Fruit fly (Drosophila melanogaster) whole organism: ENCODE measurements around the gene CG15878.

Experiments used
- CG8478 ChIP-seq: fragments of >200 bp; optimal IDR thresholded peaks from 2 replicates; lab custom pipeline; 2018; ENCODE audit warnings: inconsistent platforms
- pan ChIP-seq: fragments of >200 bp; optimal IDR thresholded peaks from 2 replicates; lab custom pipeline; 2017
- psq ChIP-seq: fragments of >200 bp; optimal IDR thresholded peaks from 2 replicates; lab custom pipeline; 2017
- usp ChIP-seq: fragments of >200 bp; optimal IDR thresholded peaks from 2 replicates; lab custom pipeline; 2017; ENCODE audit warnings: missing biosample characterization, missing genetic modification characterization, mixed read lengths

DNA sequence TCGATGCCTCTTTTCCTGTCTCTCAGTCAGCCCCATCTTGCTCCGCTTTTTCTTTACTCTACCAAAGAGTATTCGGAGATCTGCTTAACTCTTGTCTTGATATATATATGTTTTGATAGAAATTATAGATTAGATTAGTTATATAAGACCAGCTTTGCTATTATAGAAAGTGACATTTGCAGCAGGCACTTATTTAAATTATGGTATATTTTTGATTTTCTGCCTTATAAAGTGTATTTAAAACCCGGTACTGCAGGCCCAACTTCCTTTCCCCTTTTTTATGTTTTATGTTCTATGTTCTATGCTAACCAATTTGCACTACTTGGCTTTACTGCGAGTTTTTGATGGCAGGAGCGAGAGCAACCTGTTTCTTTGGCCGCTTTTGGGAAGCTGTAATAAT lies 49.7 kb downstream of the CG15878 start:
- no peak for TF ChIP-seq psq
- TF ChIP-seq CG8478: no peak
- no peak for TF ChIP-seq pan (lab: Kevin White, UChicago)
- no peak for TF ChIP-seq usp (GFP tag; lab: Kevin White, UChicago)
